Worm (Caenorhabditis elegans): Measurements from ENCODE around the gene lgc-52.

Gene lgc-52

ce11 chrIV:15235856-15236255 is at the start of gene lgc-52:
Gene lgc-52 (plus strand): TSS chrIV:15236123.
- TF ChIP-seq daf-8 (GFP tag; IDR thresholded peaks at IDR 0.05) = no peak
- no peak for TF ChIP-seq dmd-9 (GFP tag; IDR thresholded peaks at IDR 0.05)
- peak; percentile 17 for TF ChIP-seq fkh-10 (GFP tag; optimal IDR thresholded peaks at IDR 0.05)

- no peak for TF ChIP-seq egl-27 (tag; optimal IDR thresholded peaks at IDR 0.05)
- no peak for TF ChIP-seq nhr-10 (tag; optimal IDR thresholded peaks at IDR 0.05)
- TF ChIP-seq dpl-1 (GFP tag; optimal IDR thresholded peaks at IDR 0.05) = no peak
- TF ChIP-seq snpc-1.2 (GFP tag; IDR thresholded peaks at IDR 0.05) = peak; percentile 96
- TF ChIP-seq daf-12 (tag; optimal IDR thresholded peaks at IDR 0.05) = no peak
- TF ChIP-seq spr-3 (GFP tag; optimal IDR thresholded peaks at IDR 0.05) = no peak
- no peak for TF ChIP-seq madf-5 (GFP tag; IDR thresholded peaks at IDR 0.05)
- TF ChIP-seq ama-1 (optimal IDR thresholded peaks at IDR 0.05) = no peak
- TF ChIP-seq gei-8 (GFP tag; optimal IDR thresholded peaks at IDR 0.05) = no peak
- TF ChIP-seq unc-130 (GFP tag; optimal IDR thresholded peaks at IDR 0.05) = peak; percentile 8
- 0 out of 2 replicates have a peak, but pooled peaks have one; percentile 44 for TF ChIP-seq mdt-29 (GFP tag; IDR thresholded peaks at IDR 0.05)
- TF ChIP-seq ZK337.2 (GFP tag; IDR thresholded peaks at IDR 0.05) = no peak
- TF ChIP-seq ceh-20 (GFP tag; IDR thresholded peaks at IDR 0.05) = no peak
- no peak for TF ChIP-seq sdz-12 (GFP tag; optimal IDR thresholded peaks at IDR 0.05)
- peak; percentile 49; the same call in 1 of the 2 replicates for TF ChIP-seq pha-4 (GFP tag; IDR thresholded peaks at IDR 0.05)
- TF ChIP-seq pha-4 (tag; optimal IDR thresholded peaks at IDR 0.05) = no peak
- TF ChIP-seq ceh-82 (tag; optimal IDR thresholded peaks at IDR 0.05) = no peak
- TF ChIP-seq nhr-28 (tag; optimal IDR thresholded peaks at IDR 0.05) = no peak
- no peak for TF ChIP-seq nhr-25 (tag; optimal IDR thresholded peaks at IDR 0.05; ENCODE audit: borderline replicate concordance, insufficient read depth)
- no peak for TF ChIP-seq zip-11 (GFP tag; IDR thresholded peaks at IDR 0.05)
- TF ChIP-seq nhr-102 (tag; optimal IDR thresholded peaks at IDR 0.05) = no peak
- no peak for TF ChIP-seq unc-62 (GFP tag; optimal IDR thresholded peaks at IDR 0.05 in 1 of 2)
- TF ChIP-seq unc-62 (tag; optimal IDR thresholded peaks at IDR 0.05) = no peak
- TF ChIP-seq nhr-6 (tag; optimal IDR thresholded peaks at IDR 0.05) = no peak
- no peak for TF ChIP-seq mxl-3 (GFP tag; optimal IDR thresholded peaks at IDR 0.05)
- no peak for TF ChIP-seq lin-15B (tag; optimal IDR thresholded peaks at IDR 0.05)
- no peak for TF ChIP-seq tra-1 (GFP tag; IDR thresholded peaks at IDR 0.05)
- peak; percentile 53 for TF ChIP-seq vab-7 (GFP tag; IDR thresholded peaks at IDR 0.05)
- 0 out of 2 replicates have a peak, but pooled peaks have one; percentile 19 for TF ChIP-seq hmg-1.1 (GFP tag; IDR thresholded peaks at IDR 0.05)
- no peak for TF ChIP-seq Y48G9A.11 (GFP tag; IDR thresholded peaks at IDR 0.05)
- TF ChIP-seq lin-1 (GFP tag; IDR thresholded peaks at IDR 0.05) = no peak
- no peak for TF ChIP-seq aha-1 (tag)
- no peak for TF ChIP-seq dmd-9 (GFP tag; IDR thresholded peaks at IDR 0.05)
- no peak for TF ChIP-seq lin-29 (GFP tag; IDR thresholded peaks at IDR 0.05)
- no peak for TF ChIP-seq arid-1 (GFP tag; conservative IDR thresholded peaks at IDR 0.05)
- TF ChIP-seq php-3 (GFP tag; IDR thresholded peaks at IDR 0.05) = no peak
- TF ChIP-seq D1046.2 (GFP tag; IDR thresholded peaks at IDR 0.05) = 0 out of 2 replicates have a peak, but pooled peaks have one; percentile 68
- TF ChIP-seq madf-9 (GFP tag; conservative IDR thresholded peaks at IDR 0.05) = 0 out of 2 replicates have a peak, but pooled peaks have one; percentile 8
These were observed 48.3 kb upstream of the lgc-52 start for ce11 chrIV:15187517-15188181.

Data from whole organism, L4 larva.